Worm (Caenorhabditis elegans) whole organism, L4/young adult: ENCODE results near the gene Y38E10A.28.

Experiments
- W03F9.2 ChIP-seq: fragments of 150-350 bp; optimal IDR thresholded peaks from 2 replicates; lab custom pipeline; 2014; ENCODE audit warnings: missing biosample characterization, missing genetic modification characterization
- dao-5 ChIP-seq: sonication (generic microtip); optimal IDR thresholded peaks from 2 replicates; lab custom pipeline; 2016; ENCODE audit warnings: missing genotype, missing genetic modification characterization, moderate library complexity, missing compliant biosample characterization
- him-1 ChIP-seq: sonication (generic microtip); optimal IDR thresholded peaks from 2 replicates; lab custom pipeline; 2016; ENCODE audit warnings: missing genotype, missing genetic modification reagents, missing genetic modification characterization, missing compliant biosample characterization

DNA sequence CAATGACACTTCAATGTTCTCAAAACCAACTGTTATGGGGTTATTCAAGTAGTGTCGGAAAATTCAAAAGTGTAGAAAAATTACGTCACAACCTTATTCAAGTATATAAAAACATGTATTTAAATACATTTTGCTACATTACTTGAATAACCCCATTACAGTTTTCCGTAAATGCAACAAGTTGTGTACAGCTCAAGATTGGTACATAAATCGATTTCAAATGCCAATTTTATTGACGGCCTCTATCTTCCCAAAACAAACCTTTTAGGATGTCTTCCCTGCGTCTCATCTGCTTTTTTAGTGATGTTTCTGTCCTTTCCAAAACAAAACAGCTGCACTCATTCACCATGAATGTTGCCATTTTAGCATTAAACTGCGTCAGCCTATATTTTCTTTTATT, at the start of gene Y38E10A.28:
- no peak for TF ChIP-seq dao-5 (tag; lab: Kevin White, UChicago)
- no peak for TF ChIP-seq him-1 (tag; lab: Kevin White, UChicago)
- TF ChIP-seq W03F9.2 (tag; lab: Kevin White, UChicago): no peak
